Fruit fly (Drosophila melanogaster): ENCODE results near the gene CG14050.

CG14050 gene

DNA sequence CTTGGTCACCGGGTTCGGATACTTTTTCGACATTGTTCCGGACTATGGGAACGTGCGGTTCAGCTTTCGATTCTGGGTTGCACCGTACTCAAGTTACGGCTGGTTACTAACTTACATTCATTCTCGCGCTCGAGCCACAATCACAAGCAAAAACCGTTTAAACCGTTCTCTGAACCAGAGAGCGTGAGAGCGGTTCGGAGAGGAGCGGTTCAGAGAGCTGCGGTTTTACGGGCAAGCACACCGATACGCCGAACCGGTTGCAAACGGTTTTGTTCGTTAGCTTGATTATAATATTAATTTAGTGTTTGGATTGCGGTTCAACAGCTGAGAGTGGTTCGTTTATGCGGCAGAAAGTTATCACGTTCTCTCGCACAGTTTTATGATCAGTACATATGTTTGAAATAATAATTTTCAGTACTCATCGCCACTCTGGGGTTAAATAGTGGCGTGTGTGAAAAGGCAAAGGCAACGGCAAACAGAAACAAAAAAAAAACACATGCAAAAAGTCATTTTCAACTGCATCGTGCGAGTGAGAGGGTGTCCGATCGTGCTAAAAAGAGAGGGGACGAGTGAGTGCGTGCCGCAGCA is at the start of gene CG14050:
TSS of gene CG14050 (minus strand) at position 560 of the 588 bp plus-strand sequence.
- TF ChIP-seq cic (GFP tag; optimal IDR thresholded peaks at IDR 0.05) (no peak), toe (GFP tag; optimal IDR thresholded peaks at IDR 0.05) (no peak), cnc (optimal IDR thresholded peaks at IDR 0.05) (no peak), Crg-1 (GFP tag; optimal IDR thresholded peaks at IDR 0.05) (no peak), pad (GFP tag; optimal IDR thresholded peaks at IDR 0.05) (no peak), CG12768 (GFP tag; optimal IDR thresholded peaks at IDR 0.05) (no peak), kay (GFP tag; ENCODE audit: borderline replicate concordance) (no peak), bab1 (GFP tag; optimal IDR thresholded peaks at IDR 0.05) (no peak), CG11617 (GFP tag; optimal IDR thresholded peaks at IDR 0.05) (no peak), CG33017 (tag; optimal IDR thresholded peaks at IDR 0.05) (no peak), CG5204 (GFP tag; optimal IDR thresholded peaks at IDR 0.05) (no peak)

DNA sequence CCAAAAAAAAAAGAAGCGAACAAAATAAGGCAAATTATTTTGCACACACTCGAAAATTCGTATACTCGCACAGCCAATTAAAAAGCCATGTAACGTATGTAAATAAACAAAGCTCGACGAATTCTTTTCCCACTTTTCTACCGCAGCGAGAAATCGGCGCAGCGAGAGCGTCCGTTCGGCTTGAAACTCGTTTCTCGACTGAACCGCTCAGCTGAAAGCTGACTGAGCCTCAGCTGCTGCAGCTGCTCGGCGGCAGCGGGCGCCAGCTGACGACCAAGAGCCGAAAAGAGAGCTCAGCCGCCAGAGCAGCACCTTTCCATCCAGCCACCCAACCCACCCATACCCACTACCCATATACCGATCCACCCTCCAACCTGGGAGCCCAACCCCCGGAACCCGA is 40.2 kb upstream of the CG14050 start, which contains the start of gene CG2841:
TSS of gene CG2841 (minus strand) at position 186 of the 400 bp plus-strand sequence.
- TF ChIP-seq tj (GFP tag; optimal IDR thresholded peaks at IDR 0.05) (peak; percentile 2), CG11617 (GFP tag; optimal IDR thresholded peaks at IDR 0.05) (no peak)

- TF ChIP-seq bab1 (GFP tag; optimal IDR thresholded peaks at IDR 0.05) (peak; percentile 14), pad (GFP tag; optimal IDR thresholded peaks at IDR 0.05) (no peak)
Measured at dm6 chrX:2365405-2365804, 39.4 kb upstream of the CG14050 start.

DNA sequence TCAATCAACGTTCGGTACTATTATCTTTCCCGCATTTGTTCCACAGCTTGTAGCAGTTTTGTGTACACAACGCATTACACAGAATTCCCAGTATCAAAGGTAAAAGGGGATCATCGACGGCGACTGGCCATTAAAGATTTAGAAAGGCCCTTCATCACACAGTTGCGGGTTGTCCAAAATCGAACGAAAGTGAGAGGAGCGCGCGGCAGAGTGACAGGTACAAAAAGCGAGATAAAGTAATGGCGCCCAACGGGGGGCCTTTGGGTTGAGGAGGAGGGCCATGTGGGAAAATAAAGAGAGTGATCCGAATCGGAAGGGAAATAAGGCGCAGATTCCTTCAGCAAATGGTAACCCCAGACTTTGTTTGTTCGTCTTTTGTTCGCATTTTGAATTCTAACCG is 37.7 kb upstream of the CG14050 start:
- TF ChIP-seq Mnt (GFP tag; optimal IDR thresholded peaks at IDR 0.05) = no peak

DNA sequence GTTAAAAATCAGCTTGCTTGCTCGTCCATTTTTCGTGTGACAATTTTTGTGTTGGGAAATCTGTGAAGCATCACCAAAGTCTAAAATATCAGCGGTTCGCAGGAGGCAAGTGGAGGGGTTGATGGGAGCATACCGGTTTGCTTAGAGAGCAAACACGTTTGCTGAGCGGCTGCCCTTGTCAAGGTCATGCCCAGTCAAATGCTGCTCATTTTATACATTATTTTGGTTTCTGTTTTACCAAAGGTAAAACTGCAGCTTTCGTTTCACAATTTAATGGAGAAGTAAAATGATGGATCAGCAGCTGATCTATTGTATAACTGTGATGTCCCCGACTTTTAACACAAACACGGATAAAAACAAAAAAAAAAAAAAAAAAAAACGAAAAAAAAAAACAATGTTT is 36.4 kb upstream of the CG14050 start:
- no peak for TF ChIP-seq CG7045 (GFP tag; optimal IDR thresholded peaks at IDR 0.05)

DNA sequence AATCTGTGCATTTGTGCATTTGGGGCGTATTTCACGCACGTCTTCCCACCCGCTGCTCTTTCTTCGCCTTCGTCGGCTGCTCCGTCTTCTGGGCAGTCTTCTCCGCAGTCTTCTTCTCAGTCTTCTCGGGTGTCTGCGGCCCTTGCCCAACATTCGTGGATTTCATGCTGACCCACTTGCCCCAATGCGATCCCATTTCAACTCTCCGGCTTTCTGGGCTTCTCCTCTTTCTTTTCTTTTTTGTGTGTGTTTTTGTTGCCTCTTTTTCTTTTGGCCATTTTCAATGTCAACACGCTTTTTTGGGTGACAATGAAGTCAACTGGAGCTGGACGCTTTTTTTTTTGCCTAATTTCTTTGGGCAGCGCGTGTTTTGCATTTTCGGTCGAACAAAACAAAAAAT is 35.0 kb upstream of the CG14050 start:
- TF ChIP-seq tj (GFP tag; optimal IDR thresholded peaks at IDR 0.05) = peak; percentile 33
- no peak for TF ChIP-seq cnc (optimal IDR thresholded peaks at IDR 0.05)
- no peak for TF ChIP-seq kay (GFP tag; ENCODE audit: borderline replicate concordance)

DNA sequence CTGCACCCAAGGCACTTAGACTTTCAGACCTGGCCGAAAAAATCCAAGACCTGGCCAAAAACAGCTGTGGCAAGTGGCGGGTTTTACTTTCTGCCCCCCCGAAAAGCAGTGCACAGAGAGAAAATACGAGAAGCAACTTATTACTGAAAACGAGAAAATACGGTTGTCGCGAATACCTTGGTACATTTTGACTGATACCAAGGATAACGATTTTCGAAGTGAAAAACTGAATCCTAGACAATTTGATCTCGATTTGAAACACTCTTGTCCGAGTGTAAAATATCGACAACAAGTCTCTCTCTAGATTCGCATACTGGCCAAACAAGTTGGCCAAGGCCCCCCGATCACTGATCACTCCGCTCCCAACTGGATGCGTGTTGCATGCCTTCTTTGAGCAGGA is 33.8 kb upstream of the CG14050 start:
- TF ChIP-seq CG14711 (tag; optimal IDR thresholded peaks at IDR 0.05) (no peak), CG1620 (GFP tag; optimal IDR thresholded peaks at IDR 0.05) (no peak), CG11617 (GFP tag; optimal IDR thresholded peaks at IDR 0.05) (no peak), cnc (optimal IDR thresholded peaks at IDR 0.05) (no peak), CG12768 (GFP tag; optimal IDR thresholded peaks at IDR 0.05) (no peak), ovo (GFP tag; optimal IDR thresholded peaks at IDR 0.05) (no peak), Clk (GFP tag; optimal IDR thresholded peaks at IDR 0.05) (no peak), toe (GFP tag; optimal IDR thresholded peaks at IDR 0.05) (no peak), cic (GFP tag; optimal IDR thresholded peaks at IDR 0.05) (no peak)

DNA sequence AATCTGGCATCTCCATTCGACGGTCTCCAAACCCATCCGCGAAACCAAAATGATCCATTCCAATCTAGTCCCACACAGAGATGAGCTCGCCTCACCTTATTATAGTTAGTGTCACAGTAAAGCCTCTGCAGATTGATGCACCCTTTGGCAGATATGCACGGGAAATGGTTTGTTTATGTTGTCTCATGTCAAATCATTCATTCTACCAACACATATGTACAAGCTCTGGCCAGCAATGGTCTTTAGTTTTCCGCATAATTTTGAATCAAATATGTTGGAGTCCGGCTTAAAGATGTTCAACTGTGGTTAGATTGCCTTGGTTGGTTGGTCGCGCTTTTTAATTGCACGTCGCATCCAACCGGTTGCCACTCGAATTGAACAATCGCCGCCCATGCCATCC is 32.2 kb upstream of the CG14050 start:
- no peak for TF ChIP-seq Clk (GFP tag; optimal IDR thresholded peaks at IDR 0.05)
- no peak for TF ChIP-seq ovo (GFP tag; optimal IDR thresholded peaks at IDR 0.05)
- no peak for TF ChIP-seq pad (GFP tag; optimal IDR thresholded peaks at IDR 0.05)
- no peak for TF ChIP-seq CG7101 (tag; optimal IDR thresholded peaks at IDR 0.05)
- no peak for TF ChIP-seq CG5204 (GFP tag; optimal IDR thresholded peaks at IDR 0.05)
- TF ChIP-seq CG14711 (tag; optimal IDR thresholded peaks at IDR 0.05) = no peak
- TF ChIP-seq tj (GFP tag; optimal IDR thresholded peaks at IDR 0.05) = no peak

- TF ChIP-seq CG5204 (GFP tag; optimal IDR thresholded peaks at IDR 0.05) (no peak), CG11617 (GFP tag; optimal IDR thresholded peaks at IDR 0.05) (no peak)
Measured at dm6 chrX:2356441-2356840, 30.4 kb upstream of the CG14050 start.

dm6 chrX:2355531-2355986 is 29.5 kb upstream of the CG14050 start:
- TF ChIP-seq CG1620 (GFP tag; optimal IDR thresholded peaks at IDR 0.05) = no peak
